Fruit fly (Drosophila melanogaster): ENCODE data around the gene CG10713.

CG10713 gene

dm6 chr3L:13450177-13450793 is 15.3 kb upstream of the CG10713 start, which contains the start of the genes JMJD7 and CG10738 (continued):
- no peak for TF ChIP-seq Scr (GFP tag; IDR thresholded peaks at IDR 0.05; ENCODE audit: partially characterized antibody)
- peak; percentile 70; the same call in 1 of the 2 replicates for TF ChIP-seq sisA (GFP tag; IDR thresholded peaks at IDR 0.05)
- TF ChIP-seq dmrt11E (tag; optimal IDR thresholded peaks at IDR 0.05), result no peak
- TF ChIP-seq Nf-YB (GFP tag; optimal IDR thresholded peaks at IDR 0.05), result no peak
- TF ChIP-seq fd102C (GFP tag; optimal IDR thresholded peaks at IDR 0.05), result no peak
- TF ChIP-seq CG8944 (GFP tag; optimal IDR thresholded peaks at IDR 0.05), result no peak
- TF ChIP-seq CG11696 (GFP tag; IDR thresholded peaks at IDR 0.05), result peak; percentile 52; the same call in 1 of the 2 replicates
- TF ChIP-seq NK7.1 (GFP tag; optimal IDR thresholded peaks at IDR 0.05), result no peak
- TF ChIP-seq Dfd (GFP tag; optimal IDR thresholded peaks at IDR 0.05), result no peak
- peak; percentile 51 for TF ChIP-seq CG18476 (GFP tag; optimal IDR thresholded peaks at IDR 0.05)
- peak; percentile 62 for TF ChIP-seq CG17328 (GFP tag; IDR thresholded peaks at IDR 0.05)
- TF ChIP-seq CG3281 (GFP tag; optimal IDR thresholded peaks at IDR 0.05), result peak; percentile 82
- 0 out of 2 replicates have a peak, but pooled peaks have one; percentile 29 for TF ChIP-seq Lim3 (GFP tag; IDR thresholded peaks at IDR 0.05)
- peak; percentile 37 for TF ChIP-seq lilli (GFP tag; optimal IDR thresholded peaks at IDR 0.05)
- peak; percentile 63 for TF ChIP-seq H2.0 (GFP tag; IDR thresholded peaks at IDR 0.05)
- TF ChIP-seq HLH3B (GFP tag; IDR thresholded peaks at IDR 0.05), result peak; percentile 68
- peak; percentile 72 for TF ChIP-seq Rx (GFP tag; IDR thresholded peaks at IDR 0.05)
- peak; percentile 51 for TF ChIP-seq CG18262 (tag; optimal IDR thresholded peaks at IDR 0.05)
- no peak for TF ChIP-seq CG7556 (GFP tag; optimal IDR thresholded peaks at IDR 0.05)
- TF ChIP-seq CG30403 (GFP tag; optimal IDR thresholded peaks at IDR 0.05), result peak; percentile 55
- TF ChIP-seq CG17912 (GFP tag; optimal IDR thresholded peaks at IDR 0.05), result no peak
- no peak for TF ChIP-seq Vsx1 (GFP tag; optimal IDR thresholded peaks at IDR 0.05)
- peak; percentile 53 for TF ChIP-seq CG13296 (GFP tag; optimal IDR thresholded peaks at IDR 0.05)
- TF ChIP-seq CG31441 (GFP tag; IDR thresholded peaks at IDR 0.05), result peak; percentile 51; the same call in 1 of the 2 replicates
- TF ChIP-seq NFAT (GFP tag; IDR thresholded peaks at IDR 0.05), result peak; percentile 83
- TF ChIP-seq trem (tag; optimal IDR thresholded peaks at IDR 0.05), result no peak
- TF ChIP-seq CG12769 (tag; optimal IDR thresholded peaks at IDR 0.05), result no peak
- TF ChIP-seq nmo (GFP tag; optimal IDR thresholded peaks at IDR 0.05), result peak; percentile 39
- no peak for TF ChIP-seq Hr78 (GFP tag; optimal IDR thresholded peaks at IDR 0.05)
- no peak for TF ChIP-seq mld (GFP tag; IDR thresholded peaks at IDR 0.05; ENCODE audit: partially characterized antibody)
- TF ChIP-seq sens-2 (GFP tag; IDR thresholded peaks at IDR 0.05), result peak; percentile 79
- TF ChIP-seq CG16815 (GFP tag; optimal IDR thresholded peaks at IDR 0.05), result no peak
- no peak for TF ChIP-seq Oli (tag; optimal IDR thresholded peaks at IDR 0.05)
- TF ChIP-seq Mrtf (GFP tag; IDR thresholded peaks at IDR 0.05), result peak; percentile 60
- TF ChIP-seq wek (GFP tag; optimal IDR thresholded peaks at IDR 0.05), result no peak
- no peak for TF ChIP-seq CG4282 (GFP tag; optimal IDR thresholded peaks at IDR 0.05)
- TF ChIP-seq Deaf1 (tag; optimal IDR thresholded peaks at IDR 0.05), result peak; percentile 33
- no peak for TF ChIP-seq sd (tag; optimal IDR thresholded peaks at IDR 0.05)
- peak; percentile 15; the same call in 1 of the 2 replicates for TF ChIP-seq bowl (GFP tag; IDR thresholded peaks at IDR 0.05)
- TF ChIP-seq schlank (tag; optimal IDR thresholded peaks at IDR 0.05), result no peak
- TF ChIP-seq NC2α (GFP tag; optimal IDR thresholded peaks at IDR 0.05), result no peak
- TF ChIP-seq lmd (GFP tag; IDR thresholded peaks at IDR 0.05), result peak; percentile 73
- peak; percentile 18 for TF ChIP-seq D19B (GFP tag; optimal IDR thresholded peaks at IDR 0.05)
- no peak for TF ChIP-seq CG6854 (GFP tag; optimal IDR thresholded peaks at IDR 0.05)
- peak; percentile 68 for TF ChIP-seq ind (GFP tag; optimal IDR thresholded peaks at IDR 0.05)
- TF ChIP-seq B-H2 (GFP tag; optimal IDR thresholded peaks at IDR 0.05), result no peak
- no peak for TF ChIP-seq Kr (GFP tag; optimal IDR thresholded peaks at IDR 0.05)
